Worm (Caenorhabditis elegans) whole organism, L4/young adult: ENCODE results near the gene fubl-2.

Experiments used
- W03F9.2 ChIP-seq: fragments of 150-350 bp; optimal IDR thresholded peaks from 2 replicates; lab custom pipeline; 2014; ENCODE audit warnings: missing biosample characterization, missing genetic modification characterization
- dao-5 ChIP-seq: sonication (generic microtip); optimal IDR thresholded peaks from 2 replicates; lab custom pipeline; 2016; ENCODE audit warnings: missing genotype, missing genetic modification characterization, moderate library complexity, missing compliant biosample characterization
- him-1 ChIP-seq: sonication (generic microtip); optimal IDR thresholded peaks from 2 replicates; lab custom pipeline; 2016; ENCODE audit warnings: missing genotype, missing genetic modification reagents, missing genetic modification characterization, missing compliant biosample characterization

ce11 chrIII:7073801-7074386, 13.6 kb downstream of the fubl-2 start, which contains the start of gene ZK418.5:
- no peak for TF ChIP-seq him-1 (tag; lab: Kevin White, UChicago)
- TF ChIP-seq W03F9.2 (tag; lab: Kevin White, UChicago): no peak
- no peak for TF ChIP-seq dao-5 (tag; lab: Kevin White, UChicago)
